Worm (Caenorhabditis elegans) whole organism, young adult: ENCODE data around the gene R04B3.3.

ENCODE experiments used
- Y95B8A.8 ChIP-seq: fragments of 200-800 bp; sonication (Bioruptor generic); IDR thresholded peaks from 2 replicates; pipeline ENCODE4 v1.3.6; 2022; ENCODE audit warnings: missing genetic modification reagents, missing genetic modification characterization, missing compliant biosample characterization
- aptf-3 ChIP-seq: fragments of 200-800 bp; sonication (Bioruptor generic); IDR thresholded peaks from 2 replicates; pipeline ENCODE4 v1.3.6; 2022; ENCODE audit warnings: missing genetic modification characterization, missing compliant biosample characterization
- attf-5 ChIP-seq: fragments of 200-800 bp; sonication (Bioruptor generic); optimal IDR thresholded peaks from 2 replicates; lab custom pipeline; 2018; ENCODE audit warnings: mild to moderate bottlenecking, missing genetic modification characterization, missing compliant biosample characterization
- chd-7 ChIP-seq: sonication (generic microtip); optimal IDR thresholded peaks from 2 replicates; lab custom pipeline; 2016; ENCODE audit warnings: mild to moderate bottlenecking, missing genetic modification characterization, moderate library complexity, missing compliant biosample characterization
- dpff-1 ChIP-seq: sonication (generic microtip); optimal IDR thresholded peaks from 2 replicates; lab custom pipeline; 2017; ENCODE audit warnings: mild to moderate bottlenecking, missing genetic modification characterization, missing compliant biosample characterization
- him-1 ChIP-seq: sonication (generic microtip); optimal IDR thresholded peaks from 2 replicates; lab custom pipeline; 2016; ENCODE audit warnings: missing genotype, missing genetic modification reagents, missing genetic modification characterization, missing compliant biosample characterization
- madf-8 ChIP-seq: fragments of 200-800 bp; sonication (Bioruptor generic); conservative IDR thresholded peaks from 2 replicates; pipeline ENCODE4 v1.3.6; 2022; ENCODE audit warnings: missing genetic modification reagents, missing genetic modification characterization, missing compliant biosample characterization
- snpc-4 ChIP-seq, 5 experiments: fragments of 150-350 bp in 1 of 5; sonication (generic microtip) in 4 of 5; optimal IDR thresholded peaks; 2 replicates each; lab custom pipeline; 2014 to 2018; ENCODE audit warnings: missing genetic modification characterization in 5 of 5, missing biosample characterization in 3 of 5, antibody characterized with exemption in 2 of 5, mild to moderate bottlenecking in 2 of 5, missing compliant biosample characterization in 2 of 5, missing genotype in 2 of 5, moderate library complexity in 2 of 5, missing genetic modification reagents in 1 of 5
- sptf-2 ChIP-seq: fragments of 200-800 bp; sonication (Bioruptor generic); optimal IDR thresholded peaks from 2 replicates; lab custom pipeline; 2018; ENCODE audit warnings: mild to moderate bottlenecking, missing genetic modification characterization, missing compliant biosample characterization

DNA sequence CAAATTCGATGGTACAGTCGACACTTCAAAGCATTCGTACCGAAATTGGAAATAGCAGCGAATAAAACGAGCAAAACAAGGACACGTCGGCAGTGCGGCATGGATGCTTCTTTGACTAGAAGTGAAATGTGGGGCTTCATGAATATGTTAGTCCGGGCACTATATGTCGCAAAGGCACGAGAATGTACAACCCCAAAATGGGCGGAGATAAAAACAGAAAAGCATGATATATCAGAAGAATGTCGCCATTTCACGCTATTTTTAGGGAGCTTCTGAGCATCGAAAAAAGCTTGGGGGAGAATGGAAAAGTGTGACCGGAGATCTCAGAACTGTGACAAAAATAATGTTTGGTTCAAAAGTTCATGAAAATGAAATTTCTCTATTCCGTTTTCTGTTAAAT is 32.5 kb downstream of the R04B3.3 start, which contains the start of gene T07D1.3:
- TF ChIP-seq aptf-3 (GFP tag; lab: Robert Waterston, UW) (no peak), dpff-1 (tag; lab: Kevin White, UChicago) (no peak), snpc-4 (GFP tag; optimal IDR thresholded peaks at IDR 0.05; lab: Kevin White, UChicago) (no peak), snpc-4 (tag; optimal IDR thresholded peaks at IDR 0.05; lab: Kevin White, UChicago) (no peak), sptf-2 (GFP tag; lab: Kevin White, UChicago) (no peak), him-1 (tag; lab: Kevin White, UChicago) (no peak), Y95B8A.8 (GFP tag; lab: Robert Waterston, UW) (no peak), attf-5 (GFP tag; lab: Kevin White, UChicago) (no peak), madf-8 (no peak), chd-7 (tag; lab: Kevin White, UChicago) (no peak)
